Fruit fly (Drosophila melanogaster): ENCODE results near the gene CG43072.

DNA sequence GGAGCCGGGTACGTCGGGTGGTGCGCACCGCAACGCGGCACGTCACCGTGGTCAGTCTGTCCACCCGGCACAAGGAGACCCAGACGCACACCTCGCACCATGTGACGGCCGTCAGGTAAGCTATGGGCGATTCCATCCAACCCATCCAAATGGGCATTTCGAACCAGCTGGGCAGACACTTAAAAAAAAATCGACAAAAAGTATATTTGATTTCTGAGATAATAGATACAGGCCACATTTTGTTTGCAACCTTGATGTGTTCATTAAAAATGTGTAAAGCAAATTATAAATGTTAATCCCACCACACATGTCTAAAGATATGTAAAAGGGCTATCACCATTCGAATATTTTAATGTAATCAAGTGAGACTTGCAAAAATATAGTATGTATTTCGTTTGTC lies 1.1 kb upstream of the CG43072 start:
- TF ChIP-seq CTCF (optimal IDR thresholded peaks at IDR 0.05) (no peak), CG8478 (optimal IDR thresholded peaks at IDR 0.05) (no peak)

All from S2 (cell line).